Worm (Caenorhabditis elegans) whole organism, L1 larva: ENCODE measurements around the gene C13G3.12.

ENCODE experiments used
- egl-27 ChIP-seq, 2 experiments: fragments of 150-350 bp in 1 of 2; sonication (generic microtip); optimal IDR thresholded peaks; 3 replicates each; lab custom pipeline; 2017 to 2018; ENCODE audit warnings: missing biosample characterization in 2 of 2, missing genetic modification characterization in 2 of 2, missing genetic modification reagents in 2 of 2
- zag-1 ChIP-seq: fragments of 150-350 bp; optimal IDR thresholded peaks from 2 replicates; lab custom pipeline; 2014; ENCODE audit warnings: missing biosample characterization, missing genetic modification characterization

DNA sequence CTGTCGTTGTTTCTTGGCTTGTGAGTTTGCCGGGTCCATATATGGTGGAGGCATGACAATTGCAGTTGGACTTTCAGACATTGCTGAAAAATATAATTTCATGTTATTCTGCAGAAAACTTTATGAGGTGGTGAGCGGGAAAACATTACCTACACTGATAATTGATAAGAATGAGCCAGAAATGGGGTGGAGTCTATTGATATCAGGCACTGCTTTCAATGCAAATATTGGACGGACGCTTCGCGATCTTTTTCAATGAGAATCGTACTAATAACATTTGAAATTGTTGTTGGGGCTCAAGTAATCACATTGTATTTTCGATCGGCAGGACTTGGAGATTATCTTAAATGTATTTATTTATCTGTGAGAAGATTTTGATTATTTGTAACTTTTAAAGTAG, 36.5 kb upstream of the C13G3.12 start, which contains the start of gene T04C12.1:
- no peak for TF ChIP-seq zag-1 (tag; lab: Kevin White, UChicago)
- no peak for TF ChIP-seq egl-27 (tag; optimal IDR thresholded peaks at IDR 0.05; lab: Kevin White, UChicago)
